Fruit fly (Drosophila melanogaster) S2 (cell line): Measurements from ENCODE around the gene Plc21C.

Experiments used
- CG8478 ChIP-seq: fragments of >200 bp; optimal IDR thresholded peaks from 2 replicates; lab custom pipeline; 2018
- CTCF ChIP-seq, 2 experiments: fragments of >200 bp; optimal IDR thresholded peaks; 2 replicates each; lab custom pipeline; 2018

The Plc21C gene

DNA sequence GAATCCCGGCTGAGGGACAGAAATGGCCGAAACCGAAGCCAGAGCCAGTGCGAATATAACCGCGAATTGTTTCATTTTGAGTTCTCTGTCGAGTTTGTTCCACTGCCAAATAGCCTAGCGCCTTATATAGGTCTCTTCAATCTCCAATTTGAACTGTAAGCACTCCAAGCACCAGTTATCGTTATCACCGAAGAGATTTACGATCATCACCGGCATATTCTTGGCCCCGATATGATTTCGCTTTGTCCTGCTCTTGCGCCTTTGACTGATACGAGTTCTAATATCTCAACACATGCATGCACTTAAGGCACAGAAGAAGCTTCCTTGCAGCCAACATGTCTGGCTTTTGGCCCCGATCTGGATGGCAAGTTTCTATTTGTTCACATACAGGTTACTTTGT is 13.4 kb downstream of the Plc21C start, which contains the start of gene CG11912:
Gene CG11912 (minus strand): TSS at position 101 of the 400 bp plus-strand sequence.
- no peak for TF ChIP-seq CG8478 (lab: Kevin White, UChicago)
- no peak for TF ChIP-seq CTCF (optimal IDR thresholded peaks at IDR 0.05; lab: Kevin White, UChicago)

DNA sequence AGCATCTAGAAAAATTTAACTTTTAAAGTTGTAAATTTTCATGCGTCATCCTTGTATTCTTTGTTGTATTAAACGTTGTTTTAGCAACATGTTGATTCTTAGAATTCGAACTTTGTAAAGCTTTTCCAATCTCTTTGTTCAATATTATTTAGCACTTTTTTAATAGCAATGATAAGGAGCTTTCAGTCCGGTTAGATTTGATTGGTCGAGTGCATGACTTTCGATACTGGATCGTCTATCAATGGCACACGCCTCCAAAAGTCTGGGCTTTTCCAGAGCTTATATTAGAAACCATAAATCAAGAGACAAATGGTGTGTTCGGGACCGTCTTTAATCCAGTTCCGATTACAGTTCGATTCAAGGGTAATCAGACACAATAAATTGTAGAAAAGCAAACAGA is 14.0 kb downstream of the Plc21C start:
- TF ChIP-seq CTCF (optimal IDR thresholded peaks at IDR 0.05; lab: Kevin White, UChicago), result no peak
- TF ChIP-seq CG8478 (lab: Kevin White, UChicago), result no peak

DNA sequence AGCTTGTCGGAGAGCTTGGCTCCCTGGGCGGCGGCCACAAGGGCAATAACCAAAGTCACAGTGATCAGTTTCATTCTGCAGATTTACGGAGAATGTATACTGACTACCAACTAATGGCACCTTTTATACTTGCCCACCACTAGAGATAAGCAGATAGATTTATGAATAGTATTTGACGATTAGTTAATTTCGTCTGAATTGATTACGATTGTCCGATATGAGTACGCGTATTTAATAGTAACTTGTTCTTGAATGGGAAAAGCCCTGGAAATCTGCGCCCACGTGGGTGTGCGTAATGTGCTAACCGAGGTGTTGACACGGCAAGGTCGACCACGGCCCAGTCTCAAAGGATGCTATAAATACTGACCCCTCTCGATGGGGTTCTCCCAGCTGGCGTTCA is 15.4 kb downstream of the Plc21C start, which contains the start of gene CG11911:
Gene CG11911 (minus strand): TSS at position 101 of the 400 bp plus-strand sequence.
- TF ChIP-seq CG8478 (lab: Kevin White, UChicago) (no peak), CTCF (optimal IDR thresholded peaks at IDR 0.05; lab: Kevin White, UChicago) (no peak)

DNA sequence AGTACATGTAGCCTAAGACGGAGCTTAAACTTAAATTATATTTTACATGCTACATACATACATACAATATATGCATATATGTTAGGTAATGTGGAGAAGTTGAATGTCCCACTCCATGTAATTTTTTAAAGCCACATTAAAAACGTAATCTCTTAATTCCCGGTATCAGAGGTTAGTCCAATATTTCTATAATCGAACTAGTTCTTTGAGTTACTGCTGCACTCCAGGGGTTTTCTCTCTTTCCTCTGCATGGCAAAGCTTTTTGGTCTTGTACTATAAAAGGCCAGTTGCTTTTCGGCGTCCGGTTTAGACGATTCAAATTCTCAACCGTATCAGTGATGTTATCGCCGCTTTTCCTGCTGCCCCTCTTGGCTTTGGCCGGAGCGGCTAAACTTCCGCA is 16.1 kb downstream of the Plc21C start, which contains the start of gene CG33127:
Gene CG33127 (plus strand): TSS at position 309 of the 400 bp plus-strand sequence.
- TF ChIP-seq CG8478 (lab: Kevin White, UChicago) (no peak), CTCF (optimal IDR thresholded peaks at IDR 0.05; lab: Kevin White, UChicago) (no peak)

DNA sequence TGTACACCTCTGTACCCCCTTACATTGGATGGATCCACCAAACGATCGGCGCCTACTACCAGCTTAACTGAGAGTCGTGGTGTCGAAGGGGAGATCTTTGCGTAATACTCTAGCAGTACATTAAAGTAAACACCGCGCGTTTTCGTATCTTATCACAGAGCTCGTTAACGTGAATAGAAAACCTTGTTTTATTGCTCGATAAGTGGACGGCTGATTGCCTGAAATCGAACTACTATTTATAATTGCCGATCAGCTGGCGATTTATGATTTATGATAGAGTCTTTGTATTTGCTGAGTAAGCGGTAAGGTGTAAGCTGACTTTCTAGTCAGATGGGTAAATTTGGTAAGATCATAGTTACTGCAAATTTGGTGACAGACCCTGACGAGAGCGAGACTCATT is 17.2 kb downstream of the Plc21C start:
- TF ChIP-seq CTCF (optimal IDR thresholded peaks at IDR 0.05; lab: Kevin White, UChicago) (no peak), CG8478 (lab: Kevin White, UChicago) (no peak)

DNA sequence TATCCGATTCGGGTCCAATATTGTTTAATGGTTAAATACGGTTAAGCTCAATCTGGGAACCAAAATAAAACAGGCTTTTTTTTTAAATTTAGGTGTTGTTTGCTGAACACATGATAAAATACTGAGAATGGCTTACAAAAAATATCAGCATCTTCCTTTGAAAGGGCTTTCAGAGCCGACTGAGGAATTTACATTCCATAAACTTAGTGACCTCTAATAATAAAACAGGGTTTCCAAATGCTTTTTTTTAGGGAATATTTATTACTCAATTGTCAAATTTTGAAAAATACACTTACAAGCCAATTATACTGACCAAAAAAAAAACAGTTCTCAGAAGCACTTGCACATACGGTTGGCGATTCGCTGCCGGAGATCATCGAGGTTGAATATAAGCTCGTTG is 23.9 kb downstream of the Plc21C start, which contains the start of gene CG43755:
Gene CG43755 (minus strand): TSS at position 101 of the 400 bp plus-strand sequence.
- no peak for TF ChIP-seq CTCF (optimal IDR thresholded peaks at IDR 0.05; lab: Kevin White, UChicago)
- TF ChIP-seq CG8478 (lab: Kevin White, UChicago), result no peak

DNA sequence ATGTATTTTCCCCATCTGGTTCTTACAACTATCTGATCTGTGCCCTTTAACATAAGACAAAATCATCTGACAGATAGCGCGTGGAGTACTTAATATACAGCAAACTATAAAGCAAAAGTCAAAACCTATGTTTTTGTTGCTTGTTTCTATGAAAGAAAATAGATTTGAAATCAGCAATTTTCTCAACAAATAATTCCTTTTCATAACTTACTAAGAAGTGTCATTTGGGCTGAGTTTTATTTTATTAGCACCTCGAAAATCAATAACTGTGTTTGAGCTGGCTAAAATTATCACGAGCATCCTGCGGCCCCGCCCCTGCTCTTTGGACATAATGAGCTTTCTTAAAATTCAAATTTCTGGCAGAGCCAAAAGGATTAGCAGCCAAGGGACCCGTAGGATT is 26.5 kb downstream of the Plc21C start, which contains the start of gene CG31921:
Gene CG31921 (minus strand): TSS at position 101 of the 400 bp plus-strand sequence.
- TF ChIP-seq CG8478 (lab: Kevin White, UChicago) (no peak), CTCF (optimal IDR thresholded peaks at IDR 0.05; lab: Kevin White, UChicago) (no peak)

DNA sequence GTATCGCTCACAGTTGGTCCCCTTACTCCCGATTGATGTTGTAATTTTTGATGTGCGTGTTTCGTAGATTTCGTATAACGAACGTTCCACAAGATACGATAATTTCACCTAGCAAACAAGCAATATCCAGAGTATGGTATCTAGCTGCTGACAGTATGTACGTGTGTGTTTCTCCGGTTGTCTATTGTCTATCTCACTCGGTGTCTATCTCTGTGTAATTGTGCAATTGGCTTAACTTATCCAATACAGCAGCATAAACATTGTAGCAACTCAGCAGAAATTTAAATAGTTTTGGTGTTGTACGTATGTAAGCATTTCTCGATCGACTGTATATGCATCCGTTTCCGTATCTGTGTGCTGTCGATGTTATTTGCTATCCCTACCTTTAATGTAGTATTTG is 41.0 kb downstream of the Plc21C start:
- TF ChIP-seq CTCF (optimal IDR thresholded peaks at IDR 0.05; lab: Kevin White, UChicago), result no peak
- no peak for TF ChIP-seq CG8478 (lab: Kevin White, UChicago)

DNA sequence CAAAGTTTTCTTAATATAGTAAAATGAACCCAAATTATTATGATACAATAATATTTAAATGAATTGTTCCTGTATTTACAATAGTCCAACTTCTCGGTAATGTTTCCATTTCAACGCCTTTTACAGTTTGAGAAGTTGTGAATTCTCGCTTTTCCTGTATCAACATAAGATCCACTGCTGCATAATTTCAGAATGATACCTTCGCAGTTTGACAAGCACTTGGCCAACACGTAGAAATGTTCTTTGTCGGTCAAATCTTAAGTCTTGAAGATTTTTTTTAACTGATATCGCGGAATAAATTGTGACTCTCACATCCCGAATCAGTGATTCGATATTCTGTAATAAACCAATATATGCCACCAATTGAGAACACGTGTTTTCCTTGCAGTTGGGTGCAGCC is 41.9 kb downstream of the Plc21C start:
- no peak for TF ChIP-seq CG8478 (lab: Kevin White, UChicago)
- TF ChIP-seq CTCF (optimal IDR thresholded peaks at IDR 0.05; lab: Kevin White, UChicago), result no peak

DNA sequence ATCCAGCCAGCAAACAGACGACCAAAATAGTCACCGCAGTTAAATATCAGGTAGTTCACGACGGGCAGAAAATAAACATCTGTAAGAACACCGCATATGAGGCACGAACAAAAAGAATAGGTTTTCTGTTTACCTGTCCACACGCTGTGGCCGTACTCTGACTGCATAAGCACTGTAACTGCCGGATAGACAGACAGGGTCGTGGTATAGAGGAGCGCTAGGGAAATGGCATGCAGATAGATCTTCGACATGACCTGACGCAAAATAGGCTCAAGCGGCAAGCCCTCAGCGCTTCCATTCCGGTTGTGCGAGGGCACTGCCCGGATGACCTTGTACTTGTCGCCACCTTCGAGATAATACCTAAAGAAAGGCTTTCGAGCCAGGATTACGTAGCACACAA is 50.5 kb downstream of the Plc21C start:
- no peak for TF ChIP-seq CG8478 (lab: Kevin White, UChicago)
- no peak for TF ChIP-seq CTCF (optimal IDR thresholded peaks at IDR 0.05; lab: Kevin White, UChicago)

DNA sequence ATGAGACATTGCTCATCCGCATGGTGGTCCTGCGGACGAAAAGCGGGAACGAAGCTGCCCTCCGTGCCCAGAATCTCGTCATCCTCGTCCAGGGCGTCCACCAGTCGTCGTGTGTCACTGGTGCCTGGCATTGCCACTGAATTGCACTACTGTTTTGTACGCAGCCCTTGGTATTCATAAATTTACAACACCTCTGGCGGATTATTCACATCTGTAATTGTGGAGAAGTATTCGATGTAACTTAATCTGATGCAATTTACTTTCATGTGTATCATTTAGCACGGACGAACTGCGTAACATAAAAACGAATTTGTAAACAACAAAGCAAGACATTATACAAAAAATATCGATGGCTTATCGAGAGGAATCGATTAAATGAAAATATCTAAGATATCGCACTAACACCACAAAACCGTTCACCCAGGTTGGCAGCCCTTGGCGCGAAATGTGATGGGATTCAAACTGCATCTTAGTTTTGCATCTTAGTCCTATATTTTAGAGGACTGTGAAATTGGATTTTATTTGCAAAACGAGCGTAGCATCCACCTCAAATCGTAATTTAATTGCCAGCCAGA is 51.9 kb downstream of the Plc21C start, which contains the start of gene Ent1:
Gene Ent1 (minus strand): TSS at position 319 of the 575 bp plus-strand sequence.
- TF ChIP-seq CG8478 (lab: Kevin White, UChicago) (no peak), CTCF (optimal IDR thresholded peaks at IDR 0.05; lab: Kevin White, UChicago) (peak in 1 of 2 experiments; percentile 26)

DNA sequence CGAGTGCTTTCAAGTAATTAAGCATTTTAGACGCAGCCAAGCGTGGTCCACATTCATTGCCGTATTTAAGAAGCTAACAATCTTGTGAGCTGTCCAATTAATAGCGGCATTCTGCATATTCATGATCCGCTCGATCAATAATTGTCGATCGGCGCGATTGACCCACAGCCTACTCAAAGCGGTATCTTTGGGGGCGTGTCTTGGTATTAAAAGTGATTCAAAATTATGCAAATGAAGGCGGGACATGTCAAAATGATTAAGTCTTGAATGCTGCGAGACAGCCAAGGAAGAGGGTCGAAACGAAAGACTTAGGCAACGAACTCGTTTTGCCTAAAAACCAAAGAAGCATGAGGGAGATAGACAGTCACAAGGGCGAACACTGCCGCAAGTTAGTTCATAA is 61.1 kb downstream of the Plc21C start:
- TF ChIP-seq CTCF (optimal IDR thresholded peaks at IDR 0.05; lab: Kevin White, UChicago), result no peak
- no peak for TF ChIP-seq CG8478 (lab: Kevin White, UChicago)

DNA sequence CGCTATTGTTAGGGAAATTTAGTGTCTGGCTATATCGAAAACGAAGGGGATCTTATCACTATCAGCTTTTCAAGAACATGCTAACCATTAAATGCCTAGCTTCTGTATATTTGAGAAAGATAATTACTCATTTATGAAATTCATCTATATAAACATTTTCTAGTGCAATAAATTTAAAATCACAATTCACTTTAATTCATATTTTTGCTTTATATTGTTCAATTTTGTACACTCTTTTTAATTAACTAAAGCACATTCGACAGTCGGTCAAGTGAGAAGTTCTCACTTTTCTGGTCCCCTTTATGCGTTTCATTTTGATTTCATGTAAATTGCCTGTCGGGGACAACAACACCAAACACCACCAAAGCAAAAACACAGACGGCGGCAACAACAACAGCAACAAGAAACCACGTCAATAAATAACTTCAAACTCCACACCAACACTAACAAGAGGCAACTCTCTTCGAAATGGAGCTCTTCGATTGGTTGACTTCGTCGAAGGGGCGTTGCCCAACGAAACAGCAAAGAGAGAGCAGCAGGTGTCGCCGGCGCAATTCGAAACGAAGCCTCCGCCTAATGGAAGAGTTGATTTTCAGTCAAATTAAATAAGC is 62.8 kb downstream of the Plc21C start:
- TF ChIP-seq CG8478 (lab: Kevin White, UChicago), result no peak
- no peak for TF ChIP-seq CTCF (optimal IDR thresholded peaks at IDR 0.05; lab: Kevin White, UChicago)

DNA sequence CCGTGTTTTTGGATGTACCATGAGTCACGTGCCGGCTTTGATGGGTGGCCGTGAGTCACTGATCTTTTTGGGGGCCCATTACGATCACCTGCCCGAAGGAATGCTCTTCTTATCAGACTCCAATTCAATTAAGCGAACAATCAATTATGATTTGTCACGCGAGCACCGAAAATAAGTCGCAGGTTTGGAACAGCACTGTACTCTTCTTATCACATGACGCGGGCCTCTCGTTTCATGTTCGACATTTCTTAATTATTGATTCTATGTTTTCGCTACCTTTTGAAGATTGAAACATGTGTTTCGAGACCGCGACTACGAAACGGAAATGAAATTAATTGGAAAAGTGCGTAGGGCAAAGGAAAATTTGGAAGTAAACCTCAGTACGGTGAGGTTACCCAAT is 64.1 kb downstream of the Plc21C start:
- no peak for TF ChIP-seq CG8478 (lab: Kevin White, UChicago)
- no peak for TF ChIP-seq CTCF (optimal IDR thresholded peaks at IDR 0.05; lab: Kevin White, UChicago)

DNA sequence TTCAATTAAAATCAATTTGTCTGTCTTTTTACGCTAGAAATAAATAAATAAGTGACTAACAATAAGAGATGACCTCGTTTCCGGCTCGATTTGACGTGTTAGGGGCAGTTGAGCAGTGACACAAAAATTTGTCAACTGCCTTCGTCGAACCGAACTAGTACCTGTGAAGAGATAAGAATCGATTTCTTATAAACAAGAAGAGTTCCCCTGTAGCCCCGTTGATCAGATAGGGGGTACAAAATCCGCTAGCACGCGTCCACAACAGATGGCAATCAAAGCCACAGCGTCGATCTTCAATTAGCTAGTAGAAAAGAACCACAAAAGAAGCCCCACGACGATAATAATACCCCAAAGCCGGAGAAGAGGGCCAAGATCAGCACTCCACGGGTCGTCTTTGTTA is 66.0 kb downstream of the Plc21C start:
- TF ChIP-seq CTCF (optimal IDR thresholded peaks at IDR 0.05; lab: Kevin White, UChicago), result no peak
- TF ChIP-seq CG8478 (lab: Kevin White, UChicago), result no peak
